Fruit fly (Drosophila melanogaster): ENCODE data around the gene GstZ2.

The GstZ2 gene

dm6 chr3R:9488493-9488892 lies 28.0 kb upstream of the GstZ2 start:
- 0 out of 4 replicates have a peak, but pooled peaks have one; percentile 46 for TF ChIP-seq chinmo (GFP tag; IDR thresholded peaks at IDR 0.05; ENCODE audit: partially characterized antibody)
- peak; percentile 41 for TF ChIP-seq CG13894 (tag; optimal IDR thresholded peaks at IDR 0.05)
- no peak for TF ChIP-seq trem (tag; optimal IDR thresholded peaks at IDR 0.05)
- TF ChIP-seq Deaf1 (tag; optimal IDR thresholded peaks at IDR 0.05), result peak; percentile 93
- TF ChIP-seq mirr (GFP tag; optimal IDR thresholded peaks at IDR 0.05), result peak; percentile 35
- TF ChIP-seq CG33557 (GFP tag; optimal IDR thresholded peaks at IDR 0.05), result no peak
- TF ChIP-seq cg (GFP tag; optimal IDR thresholded peaks at IDR 0.05), result peak; percentile 47
- peak; percentile 92 for TF ChIP-seq abd-A (tag; optimal IDR thresholded peaks at IDR 0.05)

dm6 chr3R:9487961-9488360 lies 27.5 kb upstream of the GstZ2 start:
- peak; percentile 5 for TF ChIP-seq lilli (GFP tag; optimal IDR thresholded peaks at IDR 0.05)
- TF ChIP-seq CG11504 (tag; optimal IDR thresholded peaks at IDR 0.05), result peak; percentile 50
- peak; percentile 27 for TF ChIP-seq grau (tag; optimal IDR thresholded peaks at IDR 0.05)
- peak; percentile 18 for TF ChIP-seq CG18619 (GFP tag; optimal IDR thresholded peaks at IDR 0.05)
- peak; percentile 56 for TF ChIP-seq Hand (GFP tag; optimal IDR thresholded peaks at IDR 0.05)
- peak; percentile 52 for TF ChIP-seq Meics (GFP tag; optimal IDR thresholded peaks at IDR 0.05)
- no peak for TF ChIP-seq crc (GFP tag; optimal IDR thresholded peaks at IDR 0.05)
- TF ChIP-seq cwo (GFP tag; optimal IDR thresholded peaks at IDR 0.05), result peak; percentile 4
- peak; percentile 41 for TF ChIP-seq Med (GFP tag)
- TF ChIP-seq Ptx1 (GFP tag; IDR thresholded peaks at IDR 0.05), result no peak
- peak; percentile 28 for TF ChIP-seq CG2120 (GFP tag; optimal IDR thresholded peaks at IDR 0.05)
- TF ChIP-seq CG12659 (GFP tag; optimal IDR thresholded peaks at IDR 0.05), result peak; percentile 5
- no peak for TF ChIP-seq hth (optimal IDR thresholded peaks at IDR 0.05)
- TF ChIP-seq HLHmδ (GFP tag; optimal IDR thresholded peaks at IDR 0.05), result no peak
- TF ChIP-seq CoRest (tag; optimal IDR thresholded peaks at IDR 0.05), result peak; percentile 25
- TF ChIP-seq CG15514 (GFP tag; optimal IDR thresholded peaks at IDR 0.05), result no peak
- no peak for TF ChIP-seq CG12104 (GFP tag; optimal IDR thresholded peaks at IDR 0.05)
- TF ChIP-seq CG7786 (GFP tag; optimal IDR thresholded peaks at IDR 0.05), result no peak
- TF ChIP-seq CG12769 (tag; optimal IDR thresholded peaks at IDR 0.05), result no peak
- peak; percentile 41 for TF ChIP-seq CG7839 (tag; optimal IDR thresholded peaks at IDR 0.05)
- no peak for TF ChIP-seq Atf3 (GFP tag; optimal IDR thresholded peaks at IDR 0.05)
- TF ChIP-seq CG2678 (tag; optimal IDR thresholded peaks at IDR 0.05), result peak; percentile 45
- peak; percentile 12 for TF ChIP-seq CG3281 (GFP tag; optimal IDR thresholded peaks at IDR 0.05)
- peak; percentile 14 for TF ChIP-seq Nf-YC (tag; optimal IDR thresholded peaks at IDR 0.05)
- TF ChIP-seq CG4282 (GFP tag; optimal IDR thresholded peaks at IDR 0.05), result no peak
- peak in 1 of 2 experiments; percentile 7 for TF ChIP-seq Pdp1 (GFP tag; optimal IDR thresholded peaks at IDR 0.05)
- TF ChIP-seq klu (GFP tag; IDR thresholded peaks at IDR 0.05), result no peak
- TF ChIP-seq Ada2b (GFP tag; IDR thresholded peaks at IDR 0.05), result no peak
- no peak for TF ChIP-seq hb (GFP tag; IDR thresholded peaks at IDR 0.05; ENCODE audit: partially characterized antibody)
- TF ChIP-seq Bgb (GFP tag; IDR thresholded peaks at IDR 0.05; ENCODE audit: partially characterized antibody), result no peak
- TF ChIP-seq Hmr (GFP tag; optimal IDR thresholded peaks at IDR 0.05), result peak; percentile 26
- TF ChIP-seq gem (tag; optimal IDR thresholded peaks at IDR 0.05), result peak; percentile 28
- TF ChIP-seq slbo (GFP tag; IDR thresholded peaks at IDR 0.05), result no peak
- no peak for TF ChIP-seq nmo (GFP tag; optimal IDR thresholded peaks at IDR 0.05)
- TF ChIP-seq CG10321 (GFP tag; IDR thresholded peaks at IDR 0.05), result no peak
- no peak for TF ChIP-seq unpg (GFP tag; optimal IDR thresholded peaks at IDR 0.05)
- no peak for TF ChIP-seq sug (tag; optimal IDR thresholded peaks at IDR 0.05)
- peak; percentile 39; the same call in 1 of the 3 replicates for TF ChIP-seq CG17361 (GFP tag; IDR thresholded peaks at IDR 0.05)
- no peak for TF ChIP-seq Elba2 (GFP tag; optimal IDR thresholded peaks at IDR 0.05)
- TF ChIP-seq sd (tag; optimal IDR thresholded peaks at IDR 0.05), result no peak
- TF ChIP-seq CG30403 (GFP tag; optimal IDR thresholded peaks at IDR 0.05), result peak; percentile 17
